Worm (Caenorhabditis elegans): ENCODE results near the gene B0273.115.

DNA sequence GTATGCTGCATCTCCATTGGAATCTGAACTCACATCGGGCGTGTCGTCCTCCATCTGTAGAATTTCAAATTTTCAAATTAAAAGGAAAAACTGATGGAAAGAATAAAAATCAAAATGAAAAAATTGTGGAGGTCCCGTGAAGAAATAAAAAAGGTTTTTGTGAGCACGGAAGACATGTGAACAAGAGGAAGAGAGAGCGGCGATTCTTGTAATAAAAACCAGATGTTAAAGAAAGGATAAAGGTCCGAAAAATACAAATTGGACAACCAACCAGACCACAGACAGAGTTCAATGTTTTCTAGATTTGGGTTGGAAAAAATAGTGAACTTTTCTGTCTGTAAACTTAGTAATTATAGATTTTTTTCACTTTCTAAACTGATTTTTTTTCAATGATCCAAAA lies 37.3 kb upstream of the B0273.115 start, which contains the start of gene unc-5:
- TF ChIP-seq unc-39 (tag; optimal IDR thresholded peaks at IDR 0.05), result no peak
- no peak for TF ChIP-seq mdl-1 (tag; optimal IDR thresholded peaks at IDR 0.05)
- no peak for TF ChIP-seq nhr-237 (tag; optimal IDR thresholded peaks at IDR 0.05)
- no peak for TF ChIP-seq lin-11 (tag; optimal IDR thresholded peaks at IDR 0.05)
- TF ChIP-seq nhr-12 (tag; optimal IDR thresholded peaks at IDR 0.05), result no peak
- TF ChIP-seq snpc-4 (tag; optimal IDR thresholded peaks at IDR 0.05), result no peak
